Worm (Caenorhabditis elegans): ENCODE data around the gene C35D10.12.

Gene C35D10.12

ce11 chrIII:4893540-4893939 lies 19.0 kb upstream of the C35D10.12 start, which contains the start of gene F26F4.6:
F26F4.6 (minus strand) TSS chrIII:4893640.
- TF ChIP-seq T22C8.4 (GFP tag; IDR thresholded peaks at IDR 0.05) (no peak), ztf-29 (GFP tag; IDR thresholded peaks at IDR 0.05) (no peak), med-1 (GFP tag; optimal IDR thresholded peaks at IDR 0.05; ENCODE audit: insufficient read depth) (no peak), ztf-23 (GFP tag; IDR thresholded peaks at IDR 0.05) (no peak), cog-1 (tag; optimal IDR thresholded peaks at IDR 0.05) (no peak), flt-1 (GFP tag; IDR thresholded peaks at IDR 0.05) (no peak), ref-1 (GFP tag; conservative IDR thresholded peaks at IDR 0.05) (no peak), tab-1 (GFP tag; IDR thresholded peaks at IDR 0.05) (no peak), klf-2 (GFP tag; conservative IDR thresholded peaks at IDR 0.05) (no peak)

- TF ChIP-seq med-1 (GFP tag; optimal IDR thresholded peaks at IDR 0.05; ENCODE audit: insufficient read depth) (no peak), T22C8.4 (GFP tag; IDR thresholded peaks at IDR 0.05) (no peak), cog-1 (tag; optimal IDR thresholded peaks at IDR 0.05) (no peak), ztf-29 (GFP tag; IDR thresholded peaks at IDR 0.05) (no peak), klf-2 (GFP tag; conservative IDR thresholded peaks at IDR 0.05) (no peak), flt-1 (GFP tag; IDR thresholded peaks at IDR 0.05) (no peak), tab-1 (GFP tag; IDR thresholded peaks at IDR 0.05) (no peak), ztf-23 (GFP tag; IDR thresholded peaks at IDR 0.05) (no peak)
Measured at ce11 chrIII:4890997-4891396, 16.4 kb upstream of the C35D10.12 start, which contains the start of gene F26F4.5. F26F4.5 (minus strand) TSS chrIII:4891252.

DNA sequence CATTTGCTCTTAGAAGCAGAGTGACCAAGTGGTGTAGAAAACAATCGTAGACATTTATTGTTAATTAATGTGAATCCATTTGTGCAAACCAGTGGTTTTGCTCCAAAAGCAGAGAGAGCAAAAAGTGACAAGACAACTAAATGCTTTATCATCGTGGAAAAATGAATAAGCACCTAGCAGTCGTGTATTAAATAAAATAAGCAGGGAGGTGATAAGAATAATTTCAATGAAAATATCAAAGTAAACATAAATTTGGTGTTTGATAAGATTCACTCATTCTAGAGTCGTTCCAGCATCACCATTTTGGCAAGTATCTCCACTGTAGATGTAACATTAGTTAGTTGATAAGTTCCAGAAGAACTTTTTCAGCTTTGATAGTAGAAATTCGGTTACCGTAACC lies 12.7 kb upstream of the C35D10.12 start, which contains the start of gene clec-6:
TSS of gene clec-6 (minus strand) at position 154 of the 400 bp plus-strand sequence.
- TF ChIP-seq ref-1 (GFP tag; conservative IDR thresholded peaks at IDR 0.05) (no peak), T22C8.4 (GFP tag; IDR thresholded peaks at IDR 0.05) (no peak), ztf-29 (GFP tag; IDR thresholded peaks at IDR 0.05) (no peak), klf-2 (GFP tag; conservative IDR thresholded peaks at IDR 0.05) (no peak), tab-1 (GFP tag; IDR thresholded peaks at IDR 0.05) (no peak), flt-1 (GFP tag; IDR thresholded peaks at IDR 0.05) (no peak), cog-1 (tag; optimal IDR thresholded peaks at IDR 0.05) (no peak), ztf-23 (GFP tag; IDR thresholded peaks at IDR 0.05) (no peak), med-1 (GFP tag; optimal IDR thresholded peaks at IDR 0.05; ENCODE audit: insufficient read depth) (no peak)

DNA sequence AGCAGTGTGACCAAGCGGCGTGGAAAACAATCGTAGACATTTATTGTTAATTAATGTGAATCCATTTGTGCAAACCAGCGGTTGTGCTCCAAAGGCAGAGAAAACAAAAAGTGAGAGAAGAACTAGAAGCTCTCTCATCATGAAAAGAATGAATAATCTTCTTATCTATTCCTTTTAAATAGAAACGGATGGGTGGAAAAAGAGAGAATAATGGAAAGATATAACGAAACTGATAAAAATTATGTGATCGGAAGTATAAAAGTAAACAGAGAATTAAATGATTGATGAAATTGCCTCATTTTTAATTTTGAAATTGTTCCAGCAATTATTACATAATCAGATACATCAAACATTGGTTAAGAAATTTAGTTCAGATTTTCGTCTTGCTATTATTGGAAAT lies 8.9 kb upstream of the C35D10.12 start, which contains the start of gene clec-5:
TSS of gene clec-5 (minus strand) at position 178 of the 400 bp plus-strand sequence.
- TF ChIP-seq flt-1 (GFP tag; IDR thresholded peaks at IDR 0.05) = no peak
- TF ChIP-seq ztf-29 (GFP tag; IDR thresholded peaks at IDR 0.05) = no peak
- no peak for TF ChIP-seq ref-1 (GFP tag; conservative IDR thresholded peaks at IDR 0.05)
- TF ChIP-seq ztf-23 (GFP tag; IDR thresholded peaks at IDR 0.05) = no peak
- no peak for TF ChIP-seq klf-2 (GFP tag; conservative IDR thresholded peaks at IDR 0.05)
- TF ChIP-seq tab-1 (GFP tag; IDR thresholded peaks at IDR 0.05) = no peak
- no peak for TF ChIP-seq med-1 (GFP tag; optimal IDR thresholded peaks at IDR 0.05; ENCODE audit: insufficient read depth)
- TF ChIP-seq T22C8.4 (GFP tag; IDR thresholded peaks at IDR 0.05) = no peak
- no peak for TF ChIP-seq cog-1 (tag; optimal IDR thresholded peaks at IDR 0.05)

DNA sequence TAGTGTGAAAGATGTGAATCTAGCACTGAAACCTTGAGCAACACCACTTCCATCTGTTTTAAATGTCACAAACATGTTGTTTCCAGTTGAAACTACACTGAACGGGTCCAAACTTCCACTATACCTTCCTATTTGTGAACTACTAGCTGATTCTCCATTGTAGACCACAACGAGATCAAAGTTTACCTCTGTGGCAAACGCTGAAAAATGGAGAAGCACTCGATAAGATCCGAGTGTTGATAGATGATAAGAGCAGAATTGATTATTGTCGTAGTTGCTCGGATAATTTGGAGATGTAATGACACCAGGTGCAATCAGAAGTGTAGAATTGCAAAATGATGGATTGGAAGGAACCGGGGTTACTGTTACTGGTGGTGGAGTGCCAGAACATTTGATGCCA lies 7.4 kb upstream of the C35D10.12 start:
- TF ChIP-seq med-1 (GFP tag; optimal IDR thresholded peaks at IDR 0.05; ENCODE audit: insufficient read depth) (no peak), tab-1 (GFP tag; IDR thresholded peaks at IDR 0.05) (no peak), T22C8.4 (GFP tag; IDR thresholded peaks at IDR 0.05) (no peak), flt-1 (GFP tag; IDR thresholded peaks at IDR 0.05) (no peak), klf-2 (GFP tag; conservative IDR thresholded peaks at IDR 0.05) (no peak), ztf-29 (GFP tag; IDR thresholded peaks at IDR 0.05) (no peak)

ce11 chrIII:4879445-4879844 lies 4.9 kb upstream of the C35D10.12 start, which contains the start of gene C35D10.1:
C35D10.1 (plus strand) TSS chrIII:4879745.
- TF ChIP-seq flt-1 (GFP tag; IDR thresholded peaks at IDR 0.05) (no peak), tab-1 (GFP tag; IDR thresholded peaks at IDR 0.05) (no peak), ztf-23 (GFP tag; IDR thresholded peaks at IDR 0.05) (no peak), ztf-29 (GFP tag; IDR thresholded peaks at IDR 0.05) (no peak), T22C8.4 (GFP tag; IDR thresholded peaks at IDR 0.05) (no peak), klf-2 (GFP tag; conservative IDR thresholded peaks at IDR 0.05) (no peak), med-1 (GFP tag; optimal IDR thresholded peaks at IDR 0.05; ENCODE audit: insufficient read depth) (no peak), ref-1 (GFP tag; conservative IDR thresholded peaks at IDR 0.05) (no peak), cog-1 (tag; optimal IDR thresholded peaks at IDR 0.05) (no peak)

DNA sequence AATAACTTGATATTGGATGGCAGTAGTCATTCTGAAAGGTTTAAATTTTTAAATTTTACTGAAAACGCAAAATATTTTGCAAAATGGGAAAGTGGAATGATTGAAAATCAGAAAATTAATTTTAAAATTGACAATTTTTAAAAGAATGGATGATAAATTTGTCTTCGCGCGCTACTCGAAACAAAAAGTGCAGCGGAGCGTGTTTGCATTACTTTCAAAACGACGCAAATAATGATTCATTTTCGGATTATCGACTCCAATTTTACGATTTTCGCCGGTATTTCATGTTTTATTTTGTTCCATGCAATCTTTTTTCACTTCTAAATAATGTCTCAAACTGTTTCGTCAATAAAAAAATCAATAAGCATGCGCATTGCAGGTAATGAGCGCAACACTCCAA lies 3.7 kb upstream of the C35D10.12 start, which contains the start of the genes tost-1 and arx-6:
TSS of gene tost-1 (minus strand) at position 31 of the 400 bp plus-strand sequence.
TSS of gene arx-6 (plus strand) at position 378 of the 400 bp plus-strand sequence.
- TF ChIP-seq T22C8.4 (GFP tag; IDR thresholded peaks at IDR 0.05) (0 out of 2 replicates have a peak, but pooled peaks have one; percentile 5), klf-2 (GFP tag; conservative IDR thresholded peaks at IDR 0.05) (no peak), ref-1 (GFP tag; conservative IDR thresholded peaks at IDR 0.05) (no peak)

DNA sequence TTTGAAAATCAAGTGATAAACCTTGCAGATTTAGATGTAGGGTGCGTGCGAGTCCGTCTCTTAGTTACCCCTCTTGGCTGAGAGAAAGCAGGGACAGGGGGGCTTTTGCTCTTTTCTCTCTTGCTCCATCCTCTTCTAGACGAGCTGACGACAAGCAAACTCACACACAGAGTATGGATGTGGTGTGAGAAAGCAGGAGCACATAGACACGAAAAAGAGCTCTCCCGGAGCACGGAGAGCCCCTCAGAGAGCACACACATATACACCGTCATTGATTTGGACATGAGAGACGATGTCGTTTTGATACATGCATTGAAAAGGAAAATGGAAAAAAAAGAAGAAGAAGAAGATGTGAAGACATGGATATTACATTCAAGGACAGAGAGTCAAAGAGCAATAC lies 1.1 kb upstream of the C35D10.12 start:
- TF ChIP-seq med-1 (GFP tag; optimal IDR thresholded peaks at IDR 0.05; ENCODE audit: insufficient read depth) (no peak), tab-1 (GFP tag; IDR thresholded peaks at IDR 0.05) (no peak), T22C8.4 (GFP tag; IDR thresholded peaks at IDR 0.05) (no peak), ztf-23 (GFP tag; IDR thresholded peaks at IDR 0.05) (no peak), ref-1 (GFP tag; conservative IDR thresholded peaks at IDR 0.05) (no peak)

- no peak for TF ChIP-seq klf-2 (GFP tag; conservative IDR thresholded peaks at IDR 0.05)
Measured at ce11 chrIII:4873395-4873794, 1.2 kb downstream of the C35D10.12 start.

DNA sequence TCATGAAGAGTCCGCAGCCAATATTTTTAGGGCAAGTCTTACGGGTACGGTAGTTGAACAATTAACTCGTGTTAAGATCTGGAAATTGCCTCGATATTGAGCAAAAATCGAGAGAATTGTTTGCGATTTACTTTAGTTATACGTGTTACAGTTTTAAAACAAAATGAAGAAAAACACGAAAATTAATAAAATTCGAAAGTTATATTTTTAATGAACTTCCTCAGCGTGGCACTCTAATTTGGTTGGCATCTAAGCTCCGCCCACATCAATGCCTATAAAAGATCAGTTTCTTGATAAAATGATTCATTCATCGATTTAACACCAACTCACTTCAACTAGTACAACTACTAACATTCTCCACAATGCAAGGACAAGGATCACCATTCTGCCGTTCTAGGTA lies 4.1 kb downstream of the C35D10.12 start, which contains the start of gene gipc-1:
TSS of gene gipc-1 (plus strand) at position 301 of the 400 bp plus-strand sequence.
- TF ChIP-seq klf-2 (GFP tag; conservative IDR thresholded peaks at IDR 0.05) (no peak), cog-1 (tag; optimal IDR thresholded peaks at IDR 0.05) (no peak), med-1 (GFP tag; optimal IDR thresholded peaks at IDR 0.05; ENCODE audit: insufficient read depth) (no peak), ref-1 (GFP tag; conservative IDR thresholded peaks at IDR 0.05) (no peak), T22C8.4 (GFP tag; IDR thresholded peaks at IDR 0.05) (no peak), ztf-23 (GFP tag; IDR thresholded peaks at IDR 0.05) (no peak), tab-1 (GFP tag; IDR thresholded peaks at IDR 0.05) (no peak), ztf-29 (GFP tag; IDR thresholded peaks at IDR 0.05) (no peak), flt-1 (GFP tag; IDR thresholded peaks at IDR 0.05) (no peak)

All from whole organism, midembryonic.